Worm (Caenorhabditis elegans): ENCODE data around the gene act-4.

The act-4 gene

ce11 chrX:4979060-4979459 lies 18.6 kb downstream of the act-4 start:
- no peak for TF ChIP-seq unc-120 (tag; optimal IDR thresholded peaks at IDR 0.05; ENCODE audit: poor library complexity, severe bottlenecking)
- no peak for TF ChIP-seq tbx-8 (GFP tag; optimal IDR thresholded peaks at IDR 0.05)
- TF ChIP-seq bed-3 (GFP tag; optimal IDR thresholded peaks at IDR 0.05), result no peak
- TF ChIP-seq snpc-4 (tag; optimal IDR thresholded peaks at IDR 0.05), result no peak
- TF ChIP-seq drap-1 (GFP tag; optimal IDR thresholded peaks at IDR 0.05), result no peak
- no peak for TF ChIP-seq mep-1 (tag; optimal IDR thresholded peaks at IDR 0.05)
- no peak for TF ChIP-seq sem-2 (GFP tag; optimal IDR thresholded peaks at IDR 0.05)
- no peak for TF ChIP-seq nhr-237 (tag; optimal IDR thresholded peaks at IDR 0.05)
- TF ChIP-seq ceh-39 (tag; optimal IDR thresholded peaks at IDR 0.05), result no peak
- no peak for TF ChIP-seq lsy-2 (tag; optimal IDR thresholded peaks at IDR 0.05)
- no peak for TF ChIP-seq lin-32 (GFP tag; optimal IDR thresholded peaks at IDR 0.05)
- TF ChIP-seq elt-1 (tag; optimal IDR thresholded peaks at IDR 0.05; ENCODE audit: borderline replicate concordance, insufficient read depth), result no peak
- no peak for TF ChIP-seq unc-62 (GFP tag; optimal IDR thresholded peaks at IDR 0.05)

- no peak for TF ChIP-seq unc-62 (GFP tag; optimal IDR thresholded peaks at IDR 0.05)
- no peak for TF ChIP-seq sem-2 (GFP tag; optimal IDR thresholded peaks at IDR 0.05)
- no peak for TF ChIP-seq nhr-76 (tag; optimal IDR thresholded peaks at IDR 0.05)
- no peak for TF ChIP-seq nhr-2 (tag; optimal IDR thresholded peaks at IDR 0.05)
- TF ChIP-seq unc-120 (tag; optimal IDR thresholded peaks at IDR 0.05; ENCODE audit: poor library complexity, severe bottlenecking), result no peak
- TF ChIP-seq mab-5 (tag; optimal IDR thresholded peaks at IDR 0.05), result no peak
- no peak for TF ChIP-seq ham-2 (GFP tag; optimal IDR thresholded peaks at IDR 0.05)
- no peak for TF ChIP-seq tbx-8 (GFP tag; optimal IDR thresholded peaks at IDR 0.05)
- TF ChIP-seq nhr-28 (tag; optimal IDR thresholded peaks at IDR 0.05), result no peak
- no peak for TF ChIP-seq lin-13 (tag; optimal IDR thresholded peaks at IDR 0.05)
- TF ChIP-seq bed-3 (GFP tag; optimal IDR thresholded peaks at IDR 0.05), result no peak
- TF ChIP-seq pha-4 (tag; optimal IDR thresholded peaks at IDR 0.05), result no peak
- TF ChIP-seq drap-1 (GFP tag; optimal IDR thresholded peaks at IDR 0.05), result no peak
- TF ChIP-seq elt-1 (tag; optimal IDR thresholded peaks at IDR 0.05; ENCODE audit: borderline replicate concordance, insufficient read depth), result no peak
- TF ChIP-seq nhr-237 (tag; optimal IDR thresholded peaks at IDR 0.05), result no peak
- TF ChIP-seq hlh-1 (tag; optimal IDR thresholded peaks at IDR 0.05), result no peak
These were observed 20.6 kb downstream of the act-4 start for ce11 chrX:4981059-4981458.

ce11 chrX:4981579-4981978 lies 21.2 kb downstream of the act-4 start:
- TF ChIP-seq mls-2 (tag; optimal IDR thresholded peaks at IDR 0.05) (no peak), ces-1 (GFP tag; optimal IDR thresholded peaks at IDR 0.05) (no peak), M03D4.4 (tag; optimal IDR thresholded peaks at IDR 0.05) (no peak), sptf-1 (tag; optimal IDR thresholded peaks at IDR 0.05) (no peak), drap-1 (GFP tag; optimal IDR thresholded peaks at IDR 0.05) (no peak), ceh-43 (GFP tag; optimal IDR thresholded peaks at IDR 0.05) (no peak), elt-1 (tag; optimal IDR thresholded peaks at IDR 0.05; ENCODE audit: borderline replicate concordance, insufficient read depth) (no peak)

ce11 chrX:4982009-4982625 lies 21.7 kb downstream of the act-4 start:
- TF ChIP-seq snpc-4 (tag; optimal IDR thresholded peaks at IDR 0.05) (no peak), hlh-1 (tag; optimal IDR thresholded peaks at IDR 0.05) (no peak), lin-32 (GFP tag; optimal IDR thresholded peaks at IDR 0.05) (no peak), mab-5 (tag; optimal IDR thresholded peaks at IDR 0.05) (no peak), ham-2 (GFP tag; optimal IDR thresholded peaks at IDR 0.05) (no peak), unc-120 (tag; optimal IDR thresholded peaks at IDR 0.05; ENCODE audit: poor library complexity, severe bottlenecking) (no peak), sptf-1 (tag; optimal IDR thresholded peaks at IDR 0.05) (no peak), lin-13 (tag; optimal IDR thresholded peaks at IDR 0.05) (no peak), pha-4 (tag; optimal IDR thresholded peaks at IDR 0.05) (no peak), nhr-28 (tag; optimal IDR thresholded peaks at IDR 0.05) (no peak), elt-3 (tag; optimal IDR thresholded peaks at IDR 0.05) (no peak), tbx-8 (GFP tag; optimal IDR thresholded peaks at IDR 0.05) (no peak), elt-1 (tag; optimal IDR thresholded peaks at IDR 0.05; ENCODE audit: borderline replicate concordance, insufficient read depth) (no peak), ceh-39 (tag; optimal IDR thresholded peaks at IDR 0.05) (no peak), drap-1 (GFP tag; optimal IDR thresholded peaks at IDR 0.05) (no peak), ceh-43 (GFP tag; optimal IDR thresholded peaks at IDR 0.05) (no peak), sem-2 (GFP tag; optimal IDR thresholded peaks at IDR 0.05) (no peak), unc-39 (tag; optimal IDR thresholded peaks at IDR 0.05) (no peak)

- TF ChIP-seq mab-5 (tag; optimal IDR thresholded peaks at IDR 0.05), result no peak
- no peak for TF ChIP-seq nhr-2 (tag; optimal IDR thresholded peaks at IDR 0.05)
- no peak for TF ChIP-seq ham-2 (GFP tag; optimal IDR thresholded peaks at IDR 0.05)
- no peak for TF ChIP-seq ztf-11 (tag; optimal IDR thresholded peaks at IDR 0.05)
These were observed 25.9 kb downstream of the act-4 start for ce11 chrX:4986354-4986753.
